Fruit fly (Drosophila melanogaster) whole organism, embryonic: ENCODE results near the gene CG14715.

Experiments
- Adf1 ChIP-seq: fragments of 200-800 bp; sonication (Bioruptor generic); IDR thresholded peaks from 2 replicates; pipeline ENCODE4 v1.3.6; 2022; ENCODE audit warnings: missing biosample characterization, missing genetic modification characterization
- BEAF-32 ChIP-seq: fragments of 200-800 bp; sonication (Bioruptor generic); optimal IDR thresholded peaks from 3 replicates; lab custom pipeline; 2017; ENCODE audit warnings: missing biosample characterization, missing genetic modification characterization, mild to moderate bottlenecking, moderate library complexity, missing genetic modification reagents
- Bgb ChIP-seq: fragments of 200-800 bp; sonication (Bioruptor generic); IDR thresholded peaks from 2 replicates; pipeline ENCODE4 v1.3.6; 2022; ENCODE audit warnings: missing biosample characterization, missing genetic modification characterization; ENCODE audit not compliant: partially characterized antibody
- CG10209 ChIP-seq: fragments of 200-800 bp; sonication (Bioruptor generic); optimal IDR thresholded peaks from 3 replicates; lab custom pipeline; 2017; ENCODE audit warnings: missing biosample characterization, mild to moderate bottlenecking, missing genetic modification characterization, missing genetic modification reagents
- CG10267 ChIP-seq: fragments of 200-800 bp; sonication (Bioruptor generic); optimal IDR thresholded peaks from 2 replicates; lab custom pipeline; 2018; ENCODE audit warnings: missing biosample characterization, mild to moderate bottlenecking, missing genetic modification characterization, moderate library complexity
- CG12104 ChIP-seq: fragments of 200-800 bp; sonication (Bioruptor generic); optimal IDR thresholded peaks from 3 replicates; lab custom pipeline; 2016; ENCODE audit warnings: missing biosample characterization, missing genetic modification characterization
- CG13123 ChIP-seq: fragments of 200-800 bp; sonication (Bioruptor generic); optimal IDR thresholded peaks from 2 replicates; lab custom pipeline; 2016; ENCODE audit warnings: missing biosample characterization, missing genetic modification characterization
- CG13296 ChIP-seq: fragments of 200-800 bp; sonication (Bioruptor generic); optimal IDR thresholded peaks from 3 replicates; lab custom pipeline; 2018; ENCODE audit warnings: missing biosample characterization, mild to moderate bottlenecking, missing genetic modification characterization
- CG17361 ChIP-seq: fragments of 200-800 bp; sonication (Bioruptor generic); IDR thresholded peaks from 3 replicates; pipeline ENCODE4 v1.3.6; 2022; ENCODE audit warnings: missing biosample characterization, missing genetic modification characterization
- CG2120 ChIP-seq: fragments of 200-800 bp; sonication (Bioruptor generic); optimal IDR thresholded peaks from 3 replicates; lab custom pipeline; 2016; ENCODE audit warnings: missing biosample characterization, missing genetic modification characterization
- CG2678 ChIP-seq: fragments of 200-800 bp; sonication (Bioruptor generic); optimal IDR thresholded peaks from 3 replicates; lab custom pipeline; 2019; ENCODE audit warnings: missing biosample characterization, mild to moderate bottlenecking, missing genetic modification characterization, moderate library complexity
- CG31388 ChIP-seq: fragments of 200-800 bp; sonication (Bioruptor generic); optimal IDR thresholded peaks from 2 replicates; lab custom pipeline; 2016; ENCODE audit warnings: missing biosample characterization, missing genetic modification characterization
- CG3281 ChIP-seq: fragments of 200-800 bp; sonication (Bioruptor generic); optimal IDR thresholded peaks from 3 replicates; lab custom pipeline; 2017; ENCODE audit warnings: missing biosample characterization, mild to moderate bottlenecking, missing genetic modification characterization
- CG3407 ChIP-seq: fragments of 200-800 bp; sonication (Bioruptor generic); optimal IDR thresholded peaks from 2 replicates; lab custom pipeline; 2018; ENCODE audit warnings: missing biosample characterization, mild to moderate bottlenecking, missing genetic modification characterization
- CG43689 ChIP-seq: fragments of 200-800 bp; sonication (Bioruptor generic); IDR thresholded peaks from 2 replicates; pipeline ENCODE4 v1.3.6; 2022; ENCODE audit warnings: missing biosample characterization, missing genetic modification characterization
- CG6272 ChIP-seq: fragments of 200-800 bp; sonication (Bioruptor generic); IDR thresholded peaks from 2 replicates; pipeline ENCODE4 v1.3.6; 2022; ENCODE audit warnings: missing biosample characterization, missing genetic modification characterization
- CG7357 ChIP-seq: fragments of 200-800 bp; sonication (Bioruptor generic); IDR thresholded peaks from 3 replicates; pipeline ENCODE4 v1.3.6; 2022; ENCODE audit warnings: missing biosample characterization, missing genetic modification characterization
- CG8478 ChIP-seq: fragments of >200 bp; optimal IDR thresholded peaks from 2 replicates; lab custom pipeline; 2018
- CG9437 ChIP-seq: fragments of 200-800 bp; sonication (Bioruptor generic); optimal IDR thresholded peaks from 2 replicates; lab custom pipeline; 2018; ENCODE audit warnings: missing biosample characterization, mild to moderate bottlenecking, missing genetic modification characterization
- Fer3 ChIP-seq: fragments of 200-800 bp; sonication (Bioruptor generic); optimal IDR thresholded peaks from 2 replicates; lab custom pipeline; 2018; ENCODE audit warnings: missing biosample characterization, mild to moderate bottlenecking, missing genetic modification characterization, moderate library complexity
- HHEX ChIP-seq: fragments of 200-800 bp; sonication (Bioruptor generic); optimal IDR thresholded peaks from 3 replicates; lab custom pipeline; 2017; ENCODE audit warnings: missing biosample characterization, mild to moderate bottlenecking, missing genetic modification characterization, missing genetic modification reagents
- Hr3 ChIP-seq: fragments of 200-800 bp; sonication (Bioruptor generic); optimal IDR thresholded peaks from 3 replicates; lab custom pipeline; 2016; ENCODE audit warnings: missing biosample characterization, missing genetic modification characterization
- Lhr ChIP-seq: fragments of 200-800 bp; sonication (Bioruptor generic); optimal IDR thresholded peaks from 3 replicates; lab custom pipeline; 2017; ENCODE audit warnings: mild to moderate bottlenecking, missing biosample characterization, missing genetic modification reagents, missing genetic modification characterization
- MBD-R2 ChIP-seq: fragments of 200-800 bp; sonication (Bioruptor generic); IDR thresholded peaks from 2 replicates; pipeline ENCODE4 v1.3.6; 2022; ENCODE audit warnings: missing biosample characterization, missing genetic modification characterization
- MESR4 ChIP-seq: fragments of 200-800 bp; sonication (Bioruptor generic); optimal IDR thresholded peaks from 2 replicates; lab custom pipeline; 2018; ENCODE audit warnings: missing biosample characterization, mild to moderate bottlenecking, missing genetic modification characterization, moderate library complexity
- Myb ChIP-seq: fragments of 200-800 bp; sonication (Bioruptor generic); optimal IDR thresholded peaks from 2 replicates; lab custom pipeline; 2016; ENCODE audit warnings: missing biosample characterization, missing genetic modification characterization
- NFAT ChIP-seq: fragments of 200-800 bp; sonication (Bioruptor generic); IDR thresholded peaks from 2 replicates; pipeline ENCODE4 v1.3.6; 2022; ENCODE audit warnings: missing biosample characterization, missing genetic modification characterization
- Nf-YB ChIP-seq: fragments of 200-800 bp; sonication (Bioruptor generic); optimal IDR thresholded peaks from 3 replicates; lab custom pipeline; 2019; ENCODE audit warnings: missing biosample characterization, mild to moderate bottlenecking, missing genetic modification characterization, moderate library complexity
- Oli ChIP-seq: fragments of 200-800 bp; sonication (Bioruptor generic); optimal IDR thresholded peaks from 2 replicates; lab custom pipeline; 2018; ENCODE audit warnings: missing biosample characterization, mild to moderate bottlenecking, missing genetic modification characterization, moderate library complexity
- Spps ChIP-seq: fragments of 200-800 bp; sonication (Bioruptor generic); optimal IDR thresholded peaks from 2 replicates; lab custom pipeline; 2018; ENCODE audit warnings: missing biosample characterization, mild to moderate bottlenecking, missing genetic modification characterization
- abd-A ChIP-seq: fragments of 200-800 bp; sonication (Bioruptor generic); optimal IDR thresholded peaks from 3 replicates; lab custom pipeline; 2019; ENCODE audit warnings: missing biosample characterization, mild to moderate bottlenecking, missing genetic modification characterization, moderate library complexity
- bbx ChIP-seq: fragments of 200-800 bp; sonication (Bioruptor generic); IDR thresholded peaks from 2 replicates; pipeline ENCODE4 v1.3.6; 2022; ENCODE audit warnings: missing biosample characterization, missing genetic modification characterization; ENCODE audit not compliant: partially characterized antibody
- dmrt11E ChIP-seq: fragments of 200-800 bp; sonication (Bioruptor generic); optimal IDR thresholded peaks from 3 replicates; lab custom pipeline; 2018; ENCODE audit warnings: missing biosample characterization, mild to moderate bottlenecking, missing genetic modification characterization, moderate library complexity
- emc ChIP-seq: fragments of 200-800 bp; sonication (Bioruptor generic); optimal IDR thresholded peaks from 2 replicates; lab custom pipeline; 2016; ENCODE audit warnings: missing biosample characterization, missing genetic modification characterization
- grn ChIP-seq: fragments of 200-800 bp; sonication (Bioruptor generic); optimal IDR thresholded peaks from 3 replicates; lab custom pipeline; 2017; ENCODE audit warnings: missing biosample characterization, missing genetic modification characterization
- gt ChIP-seq: fragments of 200-800 bp; sonication (Bioruptor generic); IDR thresholded peaks from 2 replicates; pipeline ENCODE4 v1.3.6; 2022; ENCODE audit warnings: missing biosample characterization, missing genetic modification characterization
- jigr1 ChIP-seq: fragments of 200-800 bp; sonication (Bioruptor generic); IDR thresholded peaks from 3 replicates; pipeline ENCODE4 v1.3.6; 2022; ENCODE audit warnings: missing biosample characterization, missing genetic modification characterization
- lov ChIP-seq, 2 experiments: fragments of 200-800 bp in 1 of 2; fragments of >200 bp in 1 of 2; sonication (Bioruptor generic) in 1 of 2; IDR thresholded peaks in 1 of 2; optimal IDR thresholded peaks in 1 of 2; 2 replicates in 1 of 2; 3 replicates in 1 of 2; pipeline versions ENCODE4 v1.3.6 to Lab custom; 2017 to 2022; ENCODE audit warnings: missing biosample characterization in 1 of 2, missing genetic modification characterization in 1 of 2
- nmo ChIP-seq: fragments of 200-800 bp; sonication (Bioruptor generic); optimal IDR thresholded peaks from 2 replicates; lab custom pipeline; 2018; ENCODE audit warnings: missing biosample characterization, mild to moderate bottlenecking, missing genetic modification characterization, moderate library complexity
- prd ChIP-seq, 3 experiments: fragments of >200 bp in 2 of 3; fragments of 200-800 bp in 1 of 3; sonication (Bioruptor generic) in 1 of 3; optimal IDR thresholded peaks in 2 of 3; IDR thresholded peaks in 1 of 3; 2 replicates in 2 of 3; 3 replicates in 1 of 3; pipeline versions ENCODE4 v1.3.6 to Lab custom; 2017 to 2022; ENCODE audit warnings: missing biosample characterization in 1 of 3, missing genetic modification characterization in 1 of 3
- salm ChIP-seq: fragments of 200-800 bp; sonication (Bioruptor generic); optimal IDR thresholded peaks from 2 replicates; lab custom pipeline; 2018; ENCODE audit warnings: missing biosample characterization, mild to moderate bottlenecking, missing genetic modification characterization
- sd ChIP-seq: fragments of 200-800 bp; sonication (Bioruptor generic); optimal IDR thresholded peaks from 3 replicates; lab custom pipeline; 2018; ENCODE audit warnings: missing biosample characterization, mild to moderate bottlenecking, missing genetic modification characterization, moderate library complexity
- sens-2 ChIP-seq: fragments of 200-800 bp; sonication (Bioruptor generic); IDR thresholded peaks from 2 replicates; pipeline ENCODE4 v1.3.6; 2022; ENCODE audit warnings: missing biosample characterization, missing genetic modification characterization

The CG14715 gene

DNA sequence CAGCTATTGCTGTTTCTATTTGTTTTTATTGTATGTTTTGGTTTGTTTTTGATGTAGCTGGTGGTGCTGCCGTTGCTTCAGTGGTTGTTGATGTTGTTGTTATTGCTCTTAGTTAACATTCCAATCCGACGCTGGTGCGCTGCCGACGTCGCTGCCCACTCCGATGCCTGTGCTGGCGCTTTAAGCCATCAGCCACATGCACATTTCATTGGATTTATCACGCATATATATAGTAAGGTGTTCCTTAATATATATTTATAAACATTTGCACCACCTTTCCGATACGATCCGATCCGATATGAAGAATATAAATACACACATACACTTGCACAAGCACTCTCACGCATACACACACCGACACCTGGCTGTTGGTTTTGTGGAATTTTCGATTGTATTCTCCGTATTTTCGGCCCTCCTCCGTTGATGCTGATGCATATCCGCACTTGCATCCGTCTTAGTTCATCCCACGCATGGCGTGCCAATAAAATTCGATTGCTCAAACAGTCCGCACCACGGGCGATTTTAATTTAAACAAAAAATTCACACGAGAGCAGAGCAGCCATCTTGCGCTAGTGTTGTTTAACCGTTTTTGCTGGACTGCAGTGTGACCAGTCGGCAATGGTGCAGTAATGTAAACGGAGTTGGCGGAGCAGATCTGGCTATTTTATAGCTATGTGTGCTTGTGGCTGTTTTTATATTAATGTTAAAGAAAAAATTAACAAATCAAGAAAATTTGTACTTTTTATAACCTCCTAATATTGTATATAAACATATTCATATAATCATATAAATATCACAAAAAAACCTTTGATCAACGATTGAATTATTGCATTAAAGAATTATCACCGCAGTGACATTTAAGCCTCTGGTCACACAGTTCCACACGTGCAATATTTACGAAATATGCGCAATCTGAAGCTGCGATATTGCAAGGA is 23.6 kb upstream of the CG14715 start, which contains the start of the genes Csk and Elp1 (continued):
- peak; percentile 62 for TF ChIP-seq CG13123 (GFP tag; lab: Kevin White, UChicago)
- TF ChIP-seq CG43689 = no peak
- peak; percentile 33; the same call in 1 of the 2 replicates for TF ChIP-seq CG6272 (GFP tag; lab: Robert Waterston, UW)
- peak; percentile 26 for TF ChIP-seq HHEX (GFP tag; lab: Kevin White, UChicago)
- TF ChIP-seq grn (GFP tag; lab: Kevin White, UChicago) = peak; percentile 62
- TF ChIP-seq NFAT = peak; percentile 56; the same call in 1 of the 2 replicates
- peak; percentile 20 for TF ChIP-seq CG3281 (GFP tag; lab: Kevin White, UChicago)
- peak; percentile 40 for TF ChIP-seq CG8478 (lab: Kevin White, UChicago)
- TF ChIP-seq Spps = peak; percentile 8
- TF ChIP-seq CG12104 (GFP tag; lab: Kevin White, UChicago) = peak; percentile 68
- TF ChIP-seq gt (GFP tag; lab: Robert Waterston, UW) = no peak
- TF ChIP-seq sens-2 = no peak
- peak; percentile 47 for TF ChIP-seq CG13296 (GFP tag; lab: Kevin White, UChicago)
- peak; percentile 48 for TF ChIP-seq CG9437 (GFP tag; lab: Kevin White, UChicago)
- TF ChIP-seq CG2120 (GFP tag; lab: Kevin White, UChicago) = peak; percentile 64
- TF ChIP-seq emc (GFP tag; lab: Kevin White, UChicago) = no peak
- TF ChIP-seq CG10209 = peak; percentile 52
- peak; percentile 25 for TF ChIP-seq abd-A (tag; lab: Kevin White, UChicago)
- TF ChIP-seq CG2678 = peak; percentile 64
- TF ChIP-seq Lhr (GFP tag; lab: Kevin White, UChicago) = peak; percentile 69
- TF ChIP-seq MBD-R2 (GFP tag; lab: Robert Waterston, UW) = peak; percentile 52
- TF ChIP-seq CG10267 (tag; lab: Kevin White, UChicago) = peak; percentile 98
- no peak for TF ChIP-seq salm (tag; lab: Kevin White, UChicago)
- TF ChIP-seq CG17361 (GFP tag; lab: Robert Waterston, UW) = peak; percentile 76
- peak; percentile 59 for TF ChIP-seq Fer3 (tag; lab: Kevin White, UChicago)
- TF ChIP-seq CG3407 = peak; percentile 17
- TF ChIP-seq CG31388 (GFP tag; lab: Kevin White, UChicago) = peak; percentile 12
- TF ChIP-seq prd (optimal IDR thresholded peaks at IDR 0.05; lab: Kevin White, UChicago) = no peak
- peak; percentile 48; the same call in 1 of the 3 replicates for TF ChIP-seq prd (GFP tag; IDR thresholded peaks at IDR 0.05; lab: Robert Waterston, UW)
- peak; percentile 91 for TF ChIP-seq sd (tag; lab: Kevin White, UChicago)
- peak; percentile 97 for TF ChIP-seq MESR4 (GFP tag; lab: Kevin White, UChicago)
- 0 out of 3 replicates have a peak, but pooled peaks have one; percentile 31 for TF ChIP-seq CG7357
- peak; percentile 74 for TF ChIP-seq Adf1 (GFP tag; lab: Robert Waterston, UW)
- no peak for TF ChIP-seq lov (optimal IDR thresholded peaks at IDR 0.05; lab: Kevin White, UChicago)
- TF ChIP-seq lov (GFP tag; IDR thresholded peaks at IDR 0.05; lab: Robert Waterston, UW) = no peak
- peak; percentile 29 for TF ChIP-seq Oli (tag; lab: Kevin White, UChicago)
- TF ChIP-seq nmo = peak; percentile 86
- peak; percentile 30; the same call in 1 of the 2 replicates for TF ChIP-seq Bgb (GFP tag; lab: Robert Waterston, UW)
- TF ChIP-seq Hr3 (GFP tag; lab: Kevin White, UChicago) = peak; percentile 58
- TF ChIP-seq jigr1 = peak; percentile 24; the same call in 1 of the 3 replicates
- TF ChIP-seq Myb = peak; percentile 14
- peak; percentile 55 for TF ChIP-seq BEAF-32 (GFP tag; lab: Kevin White, UChicago)
- peak; percentile 58 for TF ChIP-seq dmrt11E
- TF ChIP-seq bbx (GFP tag; lab: Robert Waterston, UW) = peak; percentile 15; the same call in 1 of the 2 replicates
- TF ChIP-seq Nf-YB (GFP tag; lab: Kevin White, UChicago) = peak; percentile 22
